Worm (Caenorhabditis elegans): ENCODE results near the gene srx-65.

DNA sequence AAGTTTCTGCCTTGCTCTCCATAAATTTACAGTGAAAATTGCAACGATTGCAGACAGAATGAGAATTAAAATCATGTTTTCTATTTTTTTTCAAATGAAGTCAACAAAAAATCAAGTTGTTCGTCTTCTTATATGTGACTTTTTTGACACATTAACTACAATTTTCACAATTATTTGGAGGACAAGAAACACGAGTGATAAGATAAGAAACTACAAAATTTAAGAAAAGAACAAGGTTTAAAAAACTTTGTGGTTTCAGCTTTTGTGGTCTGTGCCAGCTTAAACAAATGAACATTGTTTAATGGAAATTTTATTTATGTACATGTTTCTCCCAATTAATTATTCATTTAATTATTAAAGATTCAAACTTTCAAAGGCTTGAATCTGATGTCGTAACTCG is 48.7 kb downstream of the srx-65 start, which contains the start of gene cyp-34A9:
- TF ChIP-seq lsy-2 (tag; optimal IDR thresholded peaks at IDR 0.05) (no peak), fkh-10 (GFP tag; optimal IDR thresholded peaks at IDR 0.05) (no peak), lin-38 (GFP tag; IDR thresholded peaks at IDR 0.05) (no peak), ztf-11 (tag; optimal IDR thresholded peaks at IDR 0.05) (no peak)
